Fruit fly (Drosophila melanogaster): Measurements from ENCODE around the gene gdrd.

DNA sequence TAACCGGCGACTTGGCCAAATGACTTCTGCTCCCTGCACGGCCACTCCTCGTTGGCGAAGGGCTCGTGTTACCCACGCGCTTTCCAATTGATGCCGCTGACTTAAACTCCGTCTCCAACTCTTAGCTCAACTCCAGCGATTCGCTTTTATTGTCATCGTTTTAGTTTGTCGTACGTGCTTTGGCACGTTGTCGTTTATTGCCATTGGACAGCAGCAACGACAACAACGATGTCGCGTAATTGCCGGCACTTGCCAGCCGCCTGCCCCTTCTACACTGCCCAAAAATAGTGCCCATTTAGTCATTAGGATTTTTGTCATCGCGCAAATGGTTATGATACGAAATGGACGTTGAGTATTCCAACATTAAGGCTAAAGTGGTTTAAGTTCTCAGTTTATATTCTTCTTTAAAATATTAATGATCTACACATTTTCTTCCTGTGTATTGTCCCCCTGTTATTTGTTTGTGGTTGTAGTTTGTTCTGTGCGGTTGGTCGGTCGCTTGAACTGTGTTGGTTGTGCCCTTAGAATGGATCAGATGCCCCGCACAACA, 25.3 kb upstream of the gdrd start:
- TF ChIP-seq pan (optimal IDR thresholded peaks at IDR 0.05), result no peak
- no peak for TF ChIP-seq CG8478 (optimal IDR thresholded peaks at IDR 0.05)
- TF ChIP-seq Dll (optimal IDR thresholded peaks at IDR 0.05), result no peak
- no peak for TF ChIP-seq EcR (GFP tag; optimal IDR thresholded peaks at IDR 0.05)

Measured in whole organism.